Fruit fly (Drosophila melanogaster) whole organism, prepupa: ENCODE data around the gene Tsp29Fb.

ENCODE experiments used
- Blimp-1 ChIP-seq: fragments of 200-800 bp; sonication (Bioruptor generic); optimal IDR thresholded peaks from 3 replicates; lab custom pipeline; 2017; ENCODE audit warnings: missing biosample characterization, missing genetic modification characterization, mild to moderate bottlenecking, moderate library complexity, missing genetic modification reagents
- CG11294 ChIP-seq: fragments of 200-800 bp; sonication (Bioruptor generic); IDR thresholded peaks from 2 replicates; pipeline ENCODE4 v1.3.6; 2022; ENCODE audit warnings: missing biosample characterization, missing genetic modification characterization
- CG11762 ChIP-seq: fragments of 200-800 bp; sonication (Bioruptor generic); optimal IDR thresholded peaks from 3 replicates; lab custom pipeline; 2016; ENCODE audit warnings: missing biosample characterization, missing genetic modification characterization; ENCODE audit not compliant: insufficient read depth
- CG11902 ChIP-seq: fragments of 200-800 bp; sonication (Bioruptor generic); optimal IDR thresholded peaks from 3 replicates; lab custom pipeline; 2016; ENCODE audit warnings: missing biosample characterization, missing genetic modification characterization
- CG1621 ChIP-seq: fragments of 200-800 bp; sonication (Bioruptor generic); optimal IDR thresholded peaks from 3 replicates; lab custom pipeline; 2018; ENCODE audit warnings: missing biosample characterization, mild to moderate bottlenecking, missing genetic modification characterization
- CG16779 ChIP-seq: fragments of 200-800 bp; sonication (Bioruptor generic); optimal IDR thresholded peaks from 3 replicates; lab custom pipeline; 2017; ENCODE audit warnings: missing biosample characterization, mild to moderate bottlenecking, missing genetic modification characterization
- CG31627 ChIP-seq: fragments of 200-800 bp; sonication (Bioruptor generic); optimal IDR thresholded peaks from 3 replicates; lab custom pipeline; 2016; ENCODE audit warnings: missing biosample characterization, missing genetic modification characterization
- CG34406 ChIP-seq: fragments of 200-800 bp; sonication (Bioruptor generic); optimal IDR thresholded peaks from 3 replicates; lab custom pipeline; 2016; ENCODE audit warnings: missing biosample characterization, missing genetic modification characterization
- CG3919 ChIP-seq: fragments of 200-800 bp; sonication (Bioruptor generic); optimal IDR thresholded peaks from 3 replicates; lab custom pipeline; 2016; ENCODE audit warnings: missing biosample characterization, missing genetic modification characterization
- CG6163 ChIP-seq: fragments of 200-800 bp; sonication (Bioruptor generic); IDR thresholded peaks from 3 replicates; pipeline ENCODE4 v1.3.6; 2022; ENCODE audit warnings: missing biosample characterization, missing genetic modification characterization
- CG6808 ChIP-seq: fragments of 200-800 bp; sonication (Bioruptor generic); optimal IDR thresholded peaks from 3 replicates; lab custom pipeline; 2017; ENCODE audit warnings: missing biosample characterization, missing genetic modification characterization, mild to moderate bottlenecking, moderate library complexity, missing genetic modification reagents
- CG8119 ChIP-seq: fragments of 200-800 bp; sonication (Bioruptor generic); IDR thresholded peaks from 3 replicates; pipeline ENCODE4 v1.3.6; 2022; ENCODE audit warnings: missing biosample characterization, missing genetic modification characterization
- CG9139 ChIP-seq: fragments of 200-800 bp; sonication (Bioruptor generic); optimal IDR thresholded peaks from 3 replicates; lab custom pipeline; 2017; ENCODE audit warnings: missing biosample characterization, mild to moderate bottlenecking, missing genetic modification characterization
- Eip75B ChIP-seq: fragments of 200-800 bp; sonication (Bioruptor generic); optimal IDR thresholded peaks from 3 replicates; lab custom pipeline; 2016; ENCODE audit warnings: missing biosample characterization, missing genetic modification characterization
- Eip78C ChIP-seq: fragments of 200-800 bp; sonication (Bioruptor generic); peaks from one replicate; lab custom pipeline; 2016; ENCODE audit warnings: missing biosample characterization, missing genetic modification characterization
- Eip93F ChIP-seq: fragments of 200-800 bp; sonication (Bioruptor generic); optimal IDR thresholded peaks from 2 replicates; lab custom pipeline; 2016; ENCODE audit warnings: missing biosample characterization, mild to moderate bottlenecking, missing genetic modification characterization
- Ets21C ChIP-seq: fragments of 200-800 bp; sonication (Bioruptor generic); optimal IDR thresholded peaks from 3 replicates; lab custom pipeline; 2016; ENCODE audit warnings: missing biosample characterization, missing genetic modification characterization
- Ets96B ChIP-seq: fragments of 200-800 bp; optimal IDR thresholded peaks from 2 replicates; lab custom pipeline; 2019; ENCODE audit warnings: missing biosample characterization, mild to moderate bottlenecking, missing genetic modification characterization, moderate library complexity
- Hr39 ChIP-seq: fragments of 200-800 bp; sonication (Bioruptor generic); optimal IDR thresholded peaks from 2 replicates; lab custom pipeline; 2016; ENCODE audit warnings: missing biosample characterization, missing genetic modification characterization
- Lpt ChIP-seq: fragments of 200-800 bp; sonication (Bioruptor generic); optimal IDR thresholded peaks from 3 replicates; lab custom pipeline; 2016; ENCODE audit warnings: missing biosample characterization, missing genetic modification characterization
- Met ChIP-seq: fragments of 200-800 bp; sonication (Bioruptor generic); optimal IDR thresholded peaks from 3 replicates; lab custom pipeline; 2016; ENCODE audit warnings: missing biosample characterization, missing genetic modification characterization
- OdsH ChIP-seq: fragments of 200-800 bp; sonication (Bioruptor generic); optimal IDR thresholded peaks from 3 replicates; lab custom pipeline; 2016; ENCODE audit warnings: missing biosample characterization, missing genetic modification characterization
- Smox ChIP-seq: fragments of 200-800 bp; sonication (Bioruptor generic); optimal IDR thresholded peaks from 3 replicates; lab custom pipeline; 2016; ENCODE audit warnings: missing biosample characterization, missing genetic modification characterization
- Sox14 ChIP-seq: fragments of 200-800 bp; sonication (Bioruptor generic); optimal IDR thresholded peaks from 3 replicates; lab custom pipeline; 2016; ENCODE audit warnings: missing biosample characterization, missing genetic modification characterization
- Sox15 ChIP-seq: fragments of 200-800 bp; sonication (Bioruptor generic); optimal IDR thresholded peaks from 3 replicates; lab custom pipeline; 2016; ENCODE audit warnings: missing biosample characterization, missing genetic modification characterization
- cyc ChIP-seq: fragments of 200-800 bp; sonication (Bioruptor generic); optimal IDR thresholded peaks from 3 replicates; lab custom pipeline; 2016; ENCODE audit warnings: missing biosample characterization, missing genetic modification characterization
- dac ChIP-seq: fragments of 200-800 bp; sonication (Bioruptor generic); optimal IDR thresholded peaks from 2 replicates; lab custom pipeline; 2017; ENCODE audit warnings: missing biosample characterization, mild to moderate bottlenecking, missing genetic modification characterization
- dsx ChIP-seq: fragments of 200-800 bp; optimal IDR thresholded peaks from 3 replicates; lab custom pipeline; 2019; ENCODE audit warnings: missing biosample characterization, mild to moderate bottlenecking, missing genetic modification characterization, moderate library complexity; ENCODE audit not compliant: poor library complexity, severe bottlenecking
- eg ChIP-seq: fragments of 200-800 bp; sonication (Bioruptor generic); IDR thresholded peaks from 3 replicates; pipeline ENCODE4 v1.3.6; 2022; ENCODE audit warnings: missing biosample characterization, missing genetic modification characterization
- esn ChIP-seq: fragments of 200-800 bp; sonication (Bioruptor generic); optimal IDR thresholded peaks from 2 replicates; lab custom pipeline; 2016; ENCODE audit warnings: missing biosample characterization, mild to moderate bottlenecking, missing genetic modification characterization, moderate library complexity
- fkh ChIP-seq: fragments of 200-800 bp; sonication (Bioruptor generic); optimal IDR thresholded peaks from 3 replicates; lab custom pipeline; 2017; ENCODE audit warnings: missing biosample characterization, mild to moderate bottlenecking, missing genetic modification characterization, moderate library complexity
- net ChIP-seq: fragments of 200-800 bp; sonication (Bioruptor generic); optimal IDR thresholded peaks from 3 replicates; lab custom pipeline; 2016; ENCODE audit warnings: missing biosample characterization, missing genetic modification characterization
- pdm3 ChIP-seq: fragments of 200-800 bp; sonication (Bioruptor generic); optimal IDR thresholded peaks from 3 replicates; lab custom pipeline; 2016; ENCODE audit warnings: missing biosample characterization, missing genetic modification characterization
- svp ChIP-seq: fragments of 200-800 bp; sonication (Bioruptor generic); peaks from one replicate; lab custom pipeline; 2016; ENCODE audit warnings: missing biosample characterization, missing genetic modification characterization
- topi ChIP-seq: fragments of 200-800 bp; sonication (Bioruptor generic); optimal IDR thresholded peaks from 3 replicates; lab custom pipeline; 2016; ENCODE audit warnings: missing biosample characterization, missing genetic modification characterization
- vri ChIP-seq: fragments of 200-800 bp; sonication (Bioruptor generic); optimal IDR thresholded peaks from 3 replicates; lab custom pipeline; 2016; ENCODE audit warnings: missing biosample characterization, mild to moderate bottlenecking, missing genetic modification characterization

Tsp29Fb gene

DNA sequence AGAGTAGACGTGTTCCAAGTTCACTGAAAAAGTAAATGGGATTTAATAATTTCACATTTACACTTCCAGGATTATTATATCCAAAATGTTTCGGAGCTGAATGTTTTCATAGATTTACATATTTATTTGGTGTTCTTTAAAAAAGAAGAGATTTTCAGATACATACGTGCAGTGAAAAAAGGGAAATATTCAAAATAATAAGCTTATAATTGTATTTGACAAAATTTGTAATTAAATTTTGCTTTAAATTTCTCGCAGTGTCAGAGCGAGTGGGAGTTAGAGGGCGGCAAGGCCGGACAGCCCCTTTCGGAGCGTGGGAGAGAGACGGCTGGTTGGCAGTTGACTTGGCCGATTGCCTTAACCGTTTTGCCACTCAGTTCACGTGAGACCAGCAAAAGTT is at the start of gene Tsp29Fb (continued):
- peak; percentile 50 for TF ChIP-seq cyc (GFP tag; lab: Kevin White, UChicago)
- peak; percentile 23 for TF ChIP-seq CG11762
- TF ChIP-seq vri (GFP tag; lab: Kevin White, UChicago) = peak; percentile 4
- TF ChIP-seq CG9139 (GFP tag; lab: Kevin White, UChicago) = no peak
- no peak for TF ChIP-seq Eip93F

DNA sequence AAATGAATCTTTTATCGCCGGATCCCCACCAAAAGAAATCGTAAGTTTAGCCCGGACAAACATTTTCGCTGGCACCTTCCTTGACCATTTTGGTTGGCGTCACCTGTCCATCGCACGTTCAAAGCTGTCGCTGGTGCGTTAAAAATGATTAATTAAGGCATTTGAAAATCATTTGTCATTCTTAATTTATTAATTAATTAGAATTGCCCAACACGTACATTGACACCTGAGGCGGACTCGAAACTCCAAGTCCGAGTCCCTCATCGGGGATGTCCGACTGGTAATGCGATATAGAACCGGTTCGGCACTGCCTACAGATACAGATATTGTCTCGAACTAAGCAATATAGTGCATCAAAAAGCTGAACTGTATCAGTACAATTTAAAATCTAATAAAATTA is 49.0 kb upstream of the Tsp29Fb start:
- TF ChIP-seq CG16779 (tag; lab: Kevin White, UChicago) (no peak), Ets21C (GFP tag; lab: Kevin White, UChicago) (no peak), fkh (GFP tag; lab: Kevin White, UChicago) (no peak), CG34406 (no peak), svp (GFP tag; lab: Kevin White, UChicago) (no peak)

DNA sequence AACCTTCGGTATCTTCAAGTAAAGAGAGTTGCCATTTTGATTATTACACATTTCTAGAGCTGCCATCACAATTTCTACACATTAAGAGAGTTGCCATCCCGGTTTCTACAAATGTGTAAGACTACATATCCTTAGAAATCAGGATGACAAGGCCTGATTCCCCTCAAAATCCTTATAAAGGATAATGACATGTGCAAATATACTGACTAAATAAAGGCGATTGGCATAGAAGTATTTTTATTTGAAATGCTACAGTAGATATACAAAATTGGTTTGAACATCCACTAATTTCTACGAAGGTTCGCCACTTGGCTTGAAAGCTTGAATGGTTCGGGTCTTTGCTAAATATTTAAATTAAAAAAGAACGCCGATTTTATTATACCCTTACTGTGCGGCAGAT is 48.5 kb upstream of the Tsp29Fb start:
- TF ChIP-seq esn (GFP tag; lab: Kevin White, UChicago) (no peak), dsx (GFP tag; lab: Kevin White, UChicago) (no peak), Eip93F (no peak), CG6808 (GFP tag; lab: Kevin White, UChicago) (peak; percentile 58), dac (GFP tag; lab: Kevin White, UChicago) (no peak), Lpt (no peak), Eip75B (GFP tag; lab: Kevin White, UChicago) (no peak)
- TF ChIP-seq, all 60 proteins: peak for 1

DNA sequence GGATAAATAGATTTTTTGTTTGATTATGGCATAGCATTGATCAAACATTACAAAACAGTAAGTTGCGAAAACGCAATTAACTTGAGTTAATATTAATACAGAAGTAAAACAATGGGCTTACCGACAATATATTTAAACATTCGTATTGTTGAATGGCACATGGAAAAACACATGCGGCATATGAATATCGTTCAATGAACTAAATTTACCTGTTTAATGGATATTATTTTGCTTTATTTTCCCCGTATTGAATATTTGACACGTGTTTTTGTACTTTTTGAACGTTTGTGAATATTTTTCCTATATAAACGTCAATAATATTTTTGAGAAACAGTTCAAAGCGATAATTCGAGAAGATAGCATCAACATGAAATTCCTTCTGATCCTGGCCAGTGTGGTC is 46.0 kb upstream of the Tsp29Fb start, which contains the start of gene CG42713:
TSS of gene CG42713 (plus strand) at position 301 of the 400 bp plus-strand sequence.
- no peak for TF ChIP-seq Hr39 (GFP tag; lab: Kevin White, UChicago)
- no peak for TF ChIP-seq CG3919 (GFP tag; lab: Kevin White, UChicago)
- no peak for TF ChIP-seq Sox14 (GFP tag; lab: Kevin White, UChicago)
- TF ChIP-seq CG11294 (GFP tag; lab: Robert Waterston, UW) = no peak
- TF ChIP-seq CG8119 (GFP tag; lab: Robert Waterston, UW) = no peak
- no peak for TF ChIP-seq pdm3 (GFP tag; lab: Kevin White, UChicago)
- no peak for TF ChIP-seq CG31627 (GFP tag; lab: Kevin White, UChicago)
- TF ChIP-seq net (GFP tag; lab: Kevin White, UChicago) = no peak
- TF ChIP-seq Sox15 (GFP tag; lab: Kevin White, UChicago) = no peak
- TF ChIP-seq Ets96B (tag; lab: Kevin White, UChicago) = no peak
- TF ChIP-seq Smox (GFP tag; lab: Kevin White, UChicago) = no peak
- no peak for TF ChIP-seq vri (GFP tag; lab: Kevin White, UChicago)
- TF ChIP-seq topi (GFP tag; lab: Kevin White, UChicago) = no peak

DNA sequence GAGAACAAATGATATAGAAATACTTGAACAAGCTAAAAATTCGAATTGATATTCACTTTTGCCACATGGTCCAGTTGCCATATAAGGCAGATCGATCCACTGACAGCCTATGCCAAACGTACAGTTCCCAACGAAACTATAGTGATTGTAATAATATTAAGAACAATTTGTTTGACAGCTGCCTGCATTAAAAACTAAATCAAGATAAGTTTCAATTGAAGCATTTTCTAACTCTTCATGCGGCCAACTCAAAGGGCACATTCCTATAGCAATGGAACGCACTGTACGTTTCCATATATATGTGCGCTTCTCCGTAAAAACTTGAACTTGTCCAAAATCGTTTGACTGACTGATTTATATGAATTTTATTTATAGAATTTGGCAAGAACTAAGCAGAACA is 43.0 kb upstream of the Tsp29Fb start:
- 0 out of 3 replicates have a peak, but pooled peaks have one; percentile 20 for TF ChIP-seq eg (GFP tag; lab: Robert Waterston, UW)
- no peak for TF ChIP-seq CG11902 (GFP tag; lab: Kevin White, UChicago)
- no peak for TF ChIP-seq Met (GFP tag; lab: Kevin White, UChicago)
- TF ChIP-seq CG3919 (GFP tag; lab: Kevin White, UChicago) = no peak
- TF ChIP-seq CG31627 (GFP tag; lab: Kevin White, UChicago) = no peak
- peak; percentile 43; the same call in 1 of the 3 replicates for TF ChIP-seq CG6163 (GFP tag; lab: Robert Waterston, UW)
- peak; percentile 12 for TF ChIP-seq Eip78C (GFP tag; lab: Kevin White, UChicago)
- no peak for TF ChIP-seq OdsH (GFP tag; lab: Kevin White, UChicago)
- no peak for TF ChIP-seq CG1621 (tag; lab: Kevin White, UChicago)
- TF ChIP-seq Blimp-1 = no peak
- TF ChIP-seq cyc (GFP tag; lab: Kevin White, UChicago) = peak; percentile 15
